Fruit fly (Drosophila melanogaster): ENCODE results near the gene Sry-beta.

Sry-beta gene

dm6 chr3R:30092700-30093044, 53.2 kb downstream of the Sry-beta start (continued):
- peak; percentile 52 for TF ChIP-seq CG18011 (GFP tag; optimal IDR thresholded peaks at IDR 0.05)
- peak; percentile 79 for TF ChIP-seq dm (GFP tag; optimal IDR thresholded peaks at IDR 0.05)
- peak; percentile 78 for TF ChIP-seq sens-2 (GFP tag; IDR thresholded peaks at IDR 0.05)
- TF ChIP-seq MBD-R2 (GFP tag; IDR thresholded peaks at IDR 0.05): peak; percentile 59; the same call in 1 of the 2 replicates
- peak; percentile 86 for TF ChIP-seq CG9817 (tag; optimal IDR thresholded peaks at IDR 0.05)
- TF ChIP-seq her (GFP tag; optimal IDR thresholded peaks at IDR 0.05): peak; percentile 85
- peak; percentile 83 for TF ChIP-seq tx (GFP tag; optimal IDR thresholded peaks at IDR 0.05)
- peak; percentile 79 for TF ChIP-seq Dek (tag; optimal IDR thresholded peaks at IDR 0.05)
- TF ChIP-seq nmo (GFP tag; optimal IDR thresholded peaks at IDR 0.05): peak; percentile 80
- peak; percentile 90 for TF ChIP-seq bab2 (GFP tag; optimal IDR thresholded peaks at IDR 0.05)
- TF ChIP-seq CG6689 (GFP tag; IDR thresholded peaks at IDR 0.05): peak; percentile 84
- TF ChIP-seq az2 (GFP tag; optimal IDR thresholded peaks at IDR 0.05): peak; percentile 82
- TF ChIP-seq CG17829 (tag; optimal IDR thresholded peaks at IDR 0.05): peak; percentile 72
- peak; percentile 55; the same call in 1 of the 3 replicates for TF ChIP-seq sr (GFP tag; IDR thresholded peaks at IDR 0.05)
- peak; percentile 83 for TF ChIP-seq zfh1 (GFP tag; IDR thresholded peaks at IDR 0.05)
- peak; percentile 81 for TF ChIP-seq CG33213 (GFP tag; optimal IDR thresholded peaks at IDR 0.05)
- peak in 1 of 2 experiments; percentile 59 for TF ChIP-seq Eip74EF (GFP tag; optimal IDR thresholded peaks at IDR 0.05)
- TF ChIP-seq Bdp1 (GFP tag; optimal IDR thresholded peaks at IDR 0.05): peak; percentile 68
- peak; percentile 80; the same call in 1 of the 2 replicates for TF ChIP-seq ham (GFP tag; IDR thresholded peaks at IDR 0.05)
- TF ChIP-seq CG15269 (tag; optimal IDR thresholded peaks at IDR 0.05): peak; percentile 87
- peak; percentile 58 for TF ChIP-seq cato (GFP tag; optimal IDR thresholded peaks at IDR 0.05; ENCODE audit: borderline replicate concordance)
- peak; percentile 61 for TF ChIP-seq twi (tag; optimal IDR thresholded peaks at IDR 0.05)
- TF ChIP-seq hb (GFP tag; IDR thresholded peaks at IDR 0.05; ENCODE audit: partially characterized antibody): no peak
- peak; percentile 69 for TF ChIP-seq ewg (GFP tag; optimal IDR thresholded peaks at IDR 0.05)
- TF ChIP-seq Ada2b (GFP tag; IDR thresholded peaks at IDR 0.05): peak; percentile 85
- peak; percentile 98 for TF ChIP-seq Med (GFP tag)
- no peak for TF ChIP-seq Dfd (GFP tag; optimal IDR thresholded peaks at IDR 0.05)
- TF ChIP-seq odd (GFP tag; optimal IDR thresholded peaks at IDR 0.05): peak; percentile 68
- peak; percentile 26 for TF ChIP-seq p53 (GFP tag; optimal IDR thresholded peaks at IDR 0.05)
- no peak for TF ChIP-seq nom (GFP tag; optimal IDR thresholded peaks at IDR 0.05)
- TF ChIP-seq sima (GFP tag; optimal IDR thresholded peaks at IDR 0.05): peak; percentile 80
- no peak for TF ChIP-seq CG8478 (optimal IDR thresholded peaks at IDR 0.05)
- TF ChIP-seq Hmr (GFP tag; optimal IDR thresholded peaks at IDR 0.05): peak; percentile 89
- no peak for TF ChIP-seq Bgb (GFP tag; IDR thresholded peaks at IDR 0.05; ENCODE audit: partially characterized antibody)
- TF ChIP-seq ATbp (GFP tag; optimal IDR thresholded peaks at IDR 0.05): peak; percentile 87
- TF ChIP-seq sim (GFP tag; IDR thresholded peaks at IDR 0.05): peak; percentile 68
- TF ChIP-seq CG15011 (GFP tag; optimal IDR thresholded peaks at IDR 0.05): peak; percentile 71
- TF ChIP-seq Meics (GFP tag; optimal IDR thresholded peaks at IDR 0.05): peak; percentile 89
- TF ChIP-seq ems (GFP tag; optimal IDR thresholded peaks at IDR 0.05): peak; percentile 86
- peak; percentile 28 for TF ChIP-seq CG10565 (GFP tag; optimal IDR thresholded peaks at IDR 0.05)
- TF ChIP-seq ttk (GFP tag; IDR thresholded peaks at IDR 0.05): peak; percentile 86
- peak; percentile 59 for TF ChIP-seq CG16815 (GFP tag; optimal IDR thresholded peaks at IDR 0.05)
- TF ChIP-seq eve (GFP tag; optimal IDR thresholded peaks at IDR 0.05): peak in 1 of 2 experiments; percentile 76
- TF ChIP-seq CoRest (tag; optimal IDR thresholded peaks at IDR 0.05): peak; percentile 87
- TF ChIP-seq CG10267 (tag; optimal IDR thresholded peaks at IDR 0.05): peak; percentile 78
- TF ChIP-seq Mrtf (GFP tag; IDR thresholded peaks at IDR 0.05): peak; percentile 82
- no peak for TF ChIP-seq hkb (optimal IDR thresholded peaks at IDR 0.05)
- TF ChIP-seq hkb (GFP tag; IDR thresholded peaks at IDR 0.05): peak; percentile 92
- peak; percentile 72 for TF ChIP-seq B-H2 (GFP tag; optimal IDR thresholded peaks at IDR 0.05)
- TF ChIP-seq pita (GFP tag; optimal IDR thresholded peaks at IDR 0.05): no peak
- peak; percentile 62 for TF ChIP-seq gt (GFP tag; IDR thresholded peaks at IDR 0.05)

Measured in whole organism, embryonic.